Fruit fly (Drosophila melanogaster) whole organism: ENCODE results near the gene CG9555.

Experiments used
- CG8478 ChIP-seq: fragments of >200 bp; optimal IDR thresholded peaks from 2 replicates; lab custom pipeline; 2018; ENCODE audit warnings: inconsistent platforms
- Dll ChIP-seq: fragments of >200 bp; optimal IDR thresholded peaks from 2 replicates; lab custom pipeline; 2017
- EcR ChIP-seq, 2 experiments: fragments of >200 bp; optimal IDR thresholded peaks; 2 replicates each; lab custom pipeline; 2017; ENCODE audit warnings: missing biosample characterization in 2 of 2, missing genetic modification characterization in 2 of 2, missing genetic modification reagents in 2 of 2
- pan ChIP-seq: fragments of >200 bp; optimal IDR thresholded peaks from 2 replicates; lab custom pipeline; 2017
- psq ChIP-seq: fragments of >200 bp; optimal IDR thresholded peaks from 2 replicates; lab custom pipeline; 2017
- usp ChIP-seq: fragments of >200 bp; optimal IDR thresholded peaks from 2 replicates; lab custom pipeline; 2017; ENCODE audit warnings: missing biosample characterization, missing genetic modification characterization, mixed read lengths

CG9555 gene

DNA sequence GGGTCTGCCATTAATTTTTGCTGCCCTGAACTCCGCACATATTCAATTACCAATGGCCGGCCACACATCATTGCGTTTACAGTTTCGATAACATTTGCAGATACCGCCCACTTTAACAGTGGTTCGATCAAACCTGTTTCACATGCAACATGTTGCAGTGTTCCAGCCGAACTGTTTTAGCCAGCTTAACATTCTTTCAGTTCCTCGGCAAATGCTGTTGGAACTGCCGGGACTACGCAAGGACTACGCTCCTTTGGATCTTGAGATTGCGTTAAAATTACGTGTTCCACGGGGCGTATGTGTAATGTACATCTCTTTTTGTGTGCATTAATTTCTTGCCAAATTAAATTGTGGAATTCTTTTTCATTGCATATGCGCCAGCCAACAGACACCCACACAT, 27.9 kb downstream of the CG9555 start:
- no peak for TF ChIP-seq psq
- no peak for TF ChIP-seq EcR (GFP tag; optimal IDR thresholded peaks at IDR 0.05; lab: Kevin White, UChicago)
- TF ChIP-seq usp (GFP tag; lab: Kevin White, UChicago) = no peak
- no peak for TF ChIP-seq pan
- no peak for TF ChIP-seq CG8478 (lab: Kevin White, UChicago)
- no peak for TF ChIP-seq Dll (lab: Kevin White, UChicago)

DNA sequence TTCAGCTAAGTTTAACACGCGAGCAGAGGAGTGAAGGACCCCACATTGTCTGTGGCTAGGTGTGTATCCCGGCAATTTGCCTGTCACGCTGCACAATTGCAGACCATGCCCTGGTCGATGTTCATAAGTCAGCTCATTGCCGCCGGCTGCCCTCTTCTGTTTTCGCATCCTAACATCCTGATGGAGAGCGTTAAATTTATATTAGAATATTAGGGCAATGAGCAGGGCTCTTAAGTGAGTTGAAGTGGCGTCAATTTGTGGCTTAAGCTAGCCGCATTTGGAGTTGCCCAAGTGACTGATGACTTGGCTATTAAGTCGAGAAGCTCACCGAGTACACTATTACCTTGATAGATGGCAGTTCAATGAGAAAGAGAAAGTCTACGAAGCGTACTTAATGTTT, 34.6 kb downstream of the CG9555 start:
- TF ChIP-seq psq = no peak
- no peak for TF ChIP-seq Dll (lab: Kevin White, UChicago)

DNA sequence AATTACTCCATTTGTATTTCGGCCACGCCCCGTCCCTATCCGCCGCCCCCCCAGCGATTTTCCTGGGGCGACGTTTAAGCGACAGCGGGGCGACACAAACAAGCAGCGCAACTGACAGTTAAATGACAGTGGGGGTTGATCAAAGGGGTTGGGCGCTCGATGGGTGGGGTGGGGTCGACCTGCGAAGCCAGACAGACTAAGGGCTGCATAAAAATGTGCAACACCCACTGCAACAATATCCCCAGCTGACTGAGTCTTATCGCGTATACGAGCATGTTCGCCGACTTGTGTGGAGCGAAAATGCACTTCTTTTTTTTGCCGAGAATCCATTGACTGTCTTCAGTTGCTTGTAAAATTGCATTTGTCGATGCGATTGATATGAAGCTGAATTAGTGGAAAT, 40.2 kb downstream of the CG9555 start, which contains the start of gene CG9582:
TSS of gene CG9582 (minus strand) at position 101 of the 400 bp plus-strand sequence.
- TF ChIP-seq pan (no peak), usp (GFP tag; lab: Kevin White, UChicago) (no peak), CG8478 (lab: Kevin White, UChicago) (no peak), EcR (GFP tag; optimal IDR thresholded peaks at IDR 0.05; lab: Kevin White, UChicago) (no peak), psq (no peak), Dll (lab: Kevin White, UChicago) (no peak)
